Worm (Caenorhabditis elegans): ENCODE results near the gene C27F2.9.

The C27F2.9 gene

DNA sequence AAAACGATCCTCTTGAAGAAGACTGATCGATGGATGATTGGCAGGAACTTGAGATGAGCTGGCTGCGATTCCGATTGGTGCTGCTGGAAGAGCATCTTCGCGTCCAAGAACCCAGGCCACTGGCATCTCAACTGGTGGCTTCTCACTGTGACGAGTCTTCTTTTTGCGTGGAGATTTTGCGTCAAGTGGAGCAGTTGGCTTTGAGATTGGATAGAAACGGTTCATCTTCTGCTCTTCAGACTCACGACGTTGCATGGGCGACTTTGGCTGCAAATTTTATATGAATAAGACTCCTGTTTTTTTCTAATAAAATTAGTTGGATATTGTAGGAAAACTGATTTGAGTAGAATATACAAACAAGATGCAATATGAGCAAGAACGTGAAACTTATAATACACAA lies 47.9 kb upstream of the C27F2.9 start:
- no peak for TF ChIP-seq nhr-25 (tag; optimal IDR thresholded peaks at IDR 0.05)
- no peak for TF ChIP-seq nhr-21 (tag; optimal IDR thresholded peaks at IDR 0.05)
- TF ChIP-seq sem-4 (tag; optimal IDR thresholded peaks at IDR 0.05): no peak
- no peak for TF ChIP-seq mbf-1 (tag; optimal IDR thresholded peaks at IDR 0.05)

DNA sequence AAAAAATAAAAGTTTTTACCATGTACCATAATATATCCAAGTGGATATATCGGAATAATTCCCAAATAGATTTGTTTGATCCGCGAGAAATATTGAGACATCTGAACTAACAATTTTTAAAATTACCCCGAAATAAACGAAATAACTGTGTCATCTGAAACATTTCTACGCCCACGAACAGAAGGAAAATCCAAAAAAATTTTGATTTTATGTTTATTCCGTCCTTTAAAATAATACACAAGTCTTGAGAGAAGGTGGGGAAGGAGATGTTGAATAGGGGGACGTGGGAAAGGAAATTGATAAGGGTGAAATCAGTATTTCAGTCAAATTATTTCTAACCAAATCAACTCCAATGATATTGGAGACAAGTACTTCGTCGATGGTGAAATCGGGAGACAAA lies 45.9 kb upstream of the C27F2.9 start, which contains the start of gene R144.11:
R144.11 (minus strand) TSS at position 101 of the 400 bp plus-strand sequence.
- TF ChIP-seq sma-9 (GFP tag; optimal IDR thresholded peaks at IDR 0.05) (no peak), sma-9 (tag; optimal IDR thresholded peaks at IDR 0.05) (no peak), mbf-1 (tag; optimal IDR thresholded peaks at IDR 0.05) (no peak), nhr-21 (tag; optimal IDR thresholded peaks at IDR 0.05) (no peak), elt-3 (tag; optimal IDR thresholded peaks at IDR 0.05) (no peak), nhr-12 (tag; optimal IDR thresholded peaks at IDR 0.05) (no peak), nhr-6 (tag; optimal IDR thresholded peaks at IDR 0.05) (no peak), aly-2 (tag; optimal IDR thresholded peaks at IDR 0.05) (peak; percentile 2), lin-13 (GFP tag; optimal IDR thresholded peaks at IDR 0.05) (no peak)

DNA sequence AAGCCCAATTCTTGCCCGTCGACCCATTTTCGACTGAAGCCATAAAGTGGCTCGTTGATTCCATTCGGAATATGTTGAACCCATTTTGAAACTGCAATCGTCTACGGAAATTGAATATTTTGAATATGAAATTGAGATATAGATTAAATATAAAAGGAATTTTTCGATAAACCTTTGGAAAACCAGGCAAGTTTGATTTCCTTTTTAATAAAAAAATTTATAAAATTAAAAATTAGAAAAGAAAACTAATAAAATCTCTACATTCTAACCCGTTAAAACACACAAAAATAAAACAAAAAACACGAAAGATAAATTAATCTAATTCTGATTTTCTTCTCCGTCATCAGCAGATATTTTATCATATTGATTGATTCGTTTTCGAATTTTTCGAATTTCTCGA lies 44.0 kb upstream of the C27F2.9 start, which contains the start of gene R144.12:
R144.12 (minus strand) TSS at position 101 of the 400 bp plus-strand sequence.
- TF ChIP-seq R02D3.7 (tag; optimal IDR thresholded peaks at IDR 0.05) (no peak), ama-1 (optimal IDR thresholded peaks at IDR 0.05) (no peak), sma-9 (GFP tag; optimal IDR thresholded peaks at IDR 0.05) (no peak), sma-9 (tag; optimal IDR thresholded peaks at IDR 0.05) (no peak), elt-3 (tag; optimal IDR thresholded peaks at IDR 0.05) (no peak), nhr-237 (tag; optimal IDR thresholded peaks at IDR 0.05) (no peak), fos-1 (tag; optimal IDR thresholded peaks at IDR 0.05) (no peak), C34F6.9 (tag; optimal IDR thresholded peaks at IDR 0.05) (no peak), ztf-11 (tag; optimal IDR thresholded peaks at IDR 0.05) (no peak), unc-62 (GFP tag; optimal IDR thresholded peaks at IDR 0.05) (no peak), ZK546.5 (tag; optimal IDR thresholded peaks at IDR 0.05) (no peak), peb-1 (tag; optimal IDR thresholded peaks at IDR 0.05) (no peak), nhr-77 (tag; optimal IDR thresholded peaks at IDR 0.05) (no peak)

DNA sequence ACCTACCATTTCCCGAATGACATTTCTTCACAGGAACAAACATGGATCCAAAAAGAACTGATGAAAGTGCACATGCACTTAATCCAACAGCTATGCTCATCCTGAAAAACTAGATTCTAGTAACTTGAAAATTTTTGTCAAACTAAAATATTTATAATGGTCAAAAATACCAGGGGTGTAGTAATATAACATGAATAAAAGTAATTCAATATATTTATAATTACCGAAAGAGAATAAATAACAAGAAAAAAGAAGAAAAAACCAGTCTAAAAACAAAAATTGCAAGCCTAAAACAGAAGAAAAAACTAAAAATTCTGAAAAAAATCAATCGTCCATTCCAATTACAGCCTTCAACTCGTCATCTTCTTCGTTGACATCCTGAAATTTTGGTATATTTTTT lies 41.8 kb upstream of the C27F2.9 start, which contains the start of gene R144.6:
R144.6 (minus strand) TSS at position 101 of the 400 bp plus-strand sequence.
- TF ChIP-seq nhr-21 (tag; optimal IDR thresholded peaks at IDR 0.05): no peak
- TF ChIP-seq mbf-1 (tag; optimal IDR thresholded peaks at IDR 0.05): no peak

DNA sequence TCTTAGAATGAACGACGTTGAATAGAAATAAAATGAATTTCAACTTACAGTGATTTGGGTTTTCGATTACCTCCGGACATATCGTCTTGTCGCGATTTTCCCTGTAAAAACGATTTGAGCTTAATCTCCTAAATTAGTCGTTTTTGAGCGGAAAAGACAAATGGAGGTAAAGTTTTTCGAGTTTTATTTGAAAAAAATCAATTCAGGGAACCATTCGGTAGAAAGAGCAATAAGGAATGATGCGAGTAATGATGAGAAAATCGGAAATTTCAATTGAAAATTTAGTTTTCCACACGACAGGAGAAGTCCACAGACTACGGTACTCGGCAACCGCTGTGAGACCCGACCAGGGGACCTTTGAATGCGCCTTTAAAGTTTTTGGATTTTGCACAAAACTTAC lies 39.4 kb upstream of the C27F2.9 start, which contains the start of gene R144.10:
R144.10 (minus strand) TSS at position 101 of the 400 bp plus-strand sequence.
- TF ChIP-seq fos-1 (tag; optimal IDR thresholded peaks at IDR 0.05) (no peak), snpc-4 (tag; optimal IDR thresholded peaks at IDR 0.05) (no peak), aly-2 (tag; optimal IDR thresholded peaks at IDR 0.05) (no peak), dmd-4 (tag; optimal IDR thresholded peaks at IDR 0.05) (no peak), crh-2 (tag; optimal IDR thresholded peaks at IDR 0.05) (no peak), unc-39 (tag; optimal IDR thresholded peaks at IDR 0.05) (no peak), unc-62 (GFP tag; optimal IDR thresholded peaks at IDR 0.05) (no peak), nhr-6 (tag; optimal IDR thresholded peaks at IDR 0.05) (no peak), unc-55 (GFP tag; optimal IDR thresholded peaks at IDR 0.05) (no peak), gmeb-1 (tag; optimal IDR thresholded peaks at IDR 0.05) (no peak), lin-39 (tag; optimal IDR thresholded peaks at IDR 0.05) (no peak), ama-1 (optimal IDR thresholded peaks at IDR 0.05) (no peak), ceh-82 (tag; optimal IDR thresholded peaks at IDR 0.05) (no peak), sma-9 (GFP tag; optimal IDR thresholded peaks at IDR 0.05) (no peak), sma-9 (tag; optimal IDR thresholded peaks at IDR 0.05) (no peak), sma-3 (GFP tag; optimal IDR thresholded peaks at IDR 0.05) (no peak), Y55F3AM.14 (GFP tag; optimal IDR thresholded peaks at IDR 0.05) (no peak), skn-1 (tag; optimal IDR thresholded peaks at IDR 0.05) (no peak), mbf-1 (tag; optimal IDR thresholded peaks at IDR 0.05) (no peak)

DNA sequence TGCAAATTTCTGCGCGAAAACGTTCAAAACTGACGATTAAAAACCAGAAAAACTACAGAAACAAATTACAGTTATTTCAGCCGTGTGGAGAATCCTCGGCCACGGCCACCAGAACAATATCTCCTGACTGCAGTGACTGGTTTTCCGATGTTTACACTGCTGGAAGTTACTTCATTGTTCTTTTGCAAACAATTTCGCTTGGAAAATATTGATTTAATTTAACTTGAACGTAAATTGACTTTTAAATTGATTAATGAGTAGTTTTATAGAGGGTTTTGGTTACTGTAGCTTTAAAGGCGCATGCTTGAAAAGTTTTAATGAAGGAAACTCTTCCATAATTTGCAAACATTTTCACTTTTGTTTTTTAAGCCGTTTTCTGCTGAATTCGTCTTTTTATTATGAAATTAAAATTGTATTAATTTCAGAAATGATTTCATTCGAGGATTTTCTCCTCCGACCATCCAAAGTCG lies 36.1 kb upstream of the C27F2.9 start, which contains the start of gene smcr-8:
smcr-8 (plus strand) TSS at position 420 of the 470 bp plus-strand sequence.
- TF ChIP-seq ZK546.5 (tag; optimal IDR thresholded peaks at IDR 0.05): no peak
- TF ChIP-seq lsy-2 (tag; optimal IDR thresholded peaks at IDR 0.05): peak in 1 of 2 experiments; percentile 11
- no peak for TF ChIP-seq mbf-1 (tag; optimal IDR thresholded peaks at IDR 0.05)
- no peak for TF ChIP-seq lin-39 (tag; optimal IDR thresholded peaks at IDR 0.05)
